Fruit fly (Drosophila melanogaster): Measurements from ENCODE around the gene CG17271.

CG17271 gene

dm6 chr3R:20828520-20829415 is 7.1 kb upstream of the CG17271 start (continued):
- TF ChIP-seq run (tag; optimal IDR thresholded peaks at IDR 0.05), result no peak
- TF ChIP-seq pzg (GFP tag; optimal IDR thresholded peaks at IDR 0.05), result peak; percentile 4
- peak; percentile 88 for TF ChIP-seq Med (GFP tag)
- TF ChIP-seq Oli (tag; optimal IDR thresholded peaks at IDR 0.05), result no peak
- peak; percentile 58 for TF ChIP-seq Rfx (GFP tag; IDR thresholded peaks at IDR 0.05)
- TF ChIP-seq knrl (GFP tag; IDR thresholded peaks at IDR 0.05; ENCODE audit: partially characterized antibody), result no peak
- TF ChIP-seq so (GFP tag; IDR thresholded peaks at IDR 0.05), result no peak
- no peak for TF ChIP-seq odd (GFP tag; optimal IDR thresholded peaks at IDR 0.05)
- TF ChIP-seq slbo (GFP tag; IDR thresholded peaks at IDR 0.05), result peak; percentile 43
- TF ChIP-seq CG16815 (GFP tag; optimal IDR thresholded peaks at IDR 0.05), result no peak
- TF ChIP-seq luna (GFP tag; optimal IDR thresholded peaks at IDR 0.05), result peak; percentile 4
- TF ChIP-seq Spps (tag; optimal IDR thresholded peaks at IDR 0.05), result no peak
- peak; percentile 33 for TF ChIP-seq CG10366 (GFP tag; IDR thresholded peaks at IDR 0.05)
- no peak for TF ChIP-seq corto (GFP tag; optimal IDR thresholded peaks at IDR 0.05)
- TF ChIP-seq Pdp1 (GFP tag; optimal IDR thresholded peaks at IDR 0.05), result peak in 1 of 2 experiments; percentile 99
- no peak for TF ChIP-seq CG8388 (GFP tag; optimal IDR thresholded peaks at IDR 0.05)
- no peak for TF ChIP-seq z (GFP tag; IDR thresholded peaks at IDR 0.05)
- TF ChIP-seq CG4707 (GFP tag; optimal IDR thresholded peaks at IDR 0.05), result no peak
- no peak for TF ChIP-seq CG1603 (tag; optimal IDR thresholded peaks at IDR 0.05)
- 0 out of 2 replicates have a peak, but pooled peaks have one; percentile 29 for TF ChIP-seq tna (GFP tag; IDR thresholded peaks at IDR 0.05; ENCODE audit: partially characterized antibody)
- TF ChIP-seq tll (GFP tag; optimal IDR thresholded peaks at IDR 0.05), result peak in 1 of 2 experiments; percentile 77
- peak; percentile 12; the same call in 1 of the 2 replicates for TF ChIP-seq chm (GFP tag; IDR thresholded peaks at IDR 0.05)
- TF ChIP-seq pho (GFP tag; optimal IDR thresholded peaks at IDR 0.05), result no peak
- TF ChIP-seq tup (GFP tag; optimal IDR thresholded peaks at IDR 0.05), result no peak
- TF ChIP-seq CG9876 (GFP tag; optimal IDR thresholded peaks at IDR 0.05), result no peak
- no peak for TF ChIP-seq trem (tag; optimal IDR thresholded peaks at IDR 0.05)
- TF ChIP-seq NFAT (GFP tag; IDR thresholded peaks at IDR 0.05), result peak; percentile 60
- peak; percentile 80; the same call in 1 of the 4 replicates for TF ChIP-seq chinmo (GFP tag; IDR thresholded peaks at IDR 0.05; ENCODE audit: partially characterized antibody)
- no peak for TF ChIP-seq CG7963 (GFP tag; IDR thresholded peaks at IDR 0.05; ENCODE audit: partially characterized antibody)
- no peak for TF ChIP-seq ATbp (GFP tag; optimal IDR thresholded peaks at IDR 0.05)
- TF ChIP-seq CG16779 (GFP tag; IDR thresholded peaks at IDR 0.05), result no peak
- TF ChIP-seq sd (tag; optimal IDR thresholded peaks at IDR 0.05), result peak; percentile 45
- TF ChIP-seq bcd (GFP tag; optimal IDR thresholded peaks at IDR 0.05), result no peak
- no peak for TF ChIP-seq CG12155 (GFP tag; optimal IDR thresholded peaks at IDR 0.05)
- peak; percentile 64 for TF ChIP-seq rib (GFP tag; IDR thresholded peaks at IDR 0.05)
- no peak for TF ChIP-seq hkb (optimal IDR thresholded peaks at IDR 0.05)
- no peak for TF ChIP-seq hkb (GFP tag; IDR thresholded peaks at IDR 0.05)
- TF ChIP-seq CG11504 (tag; optimal IDR thresholded peaks at IDR 0.05), result no peak
- no peak for TF ChIP-seq lmd (GFP tag; IDR thresholded peaks at IDR 0.05)
- peak in 1 of 2 experiments; percentile 18 for TF ChIP-seq Eip74EF (GFP tag; optimal IDR thresholded peaks at IDR 0.05)
- no peak for TF ChIP-seq usp (GFP tag; optimal IDR thresholded peaks at IDR 0.05)
- 0 out of 2 replicates have a peak, but pooled peaks have one; percentile 13 for TF ChIP-seq CG14014 (GFP tag; IDR thresholded peaks at IDR 0.05)
- no peak for TF ChIP-seq salm (tag; optimal IDR thresholded peaks at IDR 0.05)
- no peak for TF ChIP-seq h (optimal IDR thresholded peaks at IDR 0.05)
- no peak for TF ChIP-seq sqz (GFP tag; optimal IDR thresholded peaks at IDR 0.05)
- peak; percentile 56; the same call in 1 of the 2 replicates for TF ChIP-seq Bgb (GFP tag; IDR thresholded peaks at IDR 0.05; ENCODE audit: partially characterized antibody)
- TF ChIP-seq Dref (GFP tag; IDR thresholded peaks at IDR 0.05), result no peak
- TF ChIP-seq zfh1 (GFP tag; IDR thresholded peaks at IDR 0.05), result peak; percentile 52; the same call in 2 of the 3 replicates
